Fruit fly (Drosophila melanogaster) whole organism: ENCODE results near the gene CG5854.

Experiments
- Dll ChIP-seq: fragments of >200 bp; optimal IDR thresholded peaks from 2 replicates; lab custom pipeline; 2017
- psq ChIP-seq: fragments of >200 bp; optimal IDR thresholded peaks from 2 replicates; lab custom pipeline; 2017

DNA sequence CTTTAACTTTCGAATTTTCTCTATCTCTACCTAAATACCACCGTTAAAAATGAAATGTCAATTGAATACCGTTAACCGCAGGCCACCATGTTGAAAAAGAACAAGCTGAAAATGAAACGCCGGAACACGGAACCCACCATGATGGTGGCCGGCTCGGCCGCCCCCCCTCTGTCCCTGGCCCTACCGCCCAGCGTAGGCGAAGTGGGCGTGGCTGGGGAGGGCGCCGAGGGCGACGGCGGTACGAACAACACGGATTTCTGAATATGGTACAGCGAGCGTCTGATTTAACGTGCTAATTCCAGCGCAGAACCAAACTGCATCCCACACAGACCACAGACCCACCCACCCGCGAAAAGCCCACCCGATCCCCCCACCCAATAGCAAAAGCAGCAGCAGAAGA, 47.9 kb downstream of the CG5854 start:
- TF ChIP-seq psq (lab: Kevin White, UChicago), result no peak
- no peak for TF ChIP-seq Dll (lab: Kevin White, UChicago)
